Fruit fly (Drosophila melanogaster) whole organism, embryonic: ENCODE data around the gene CG43886.

Experiments
- CG11560 ChIP-seq: fragments of 200-800 bp; sonication (Bioruptor generic); IDR thresholded peaks from 3 replicates; pipeline ENCODE4 v1.3.6; 2022; ENCODE audit warnings: missing biosample characterization, missing genetic modification characterization
- CG13424 ChIP-seq: fragments of 200-800 bp; sonication (Bioruptor generic); optimal IDR thresholded peaks from 2 replicates; lab custom pipeline; 2019; ENCODE audit warnings: missing biosample characterization, mild to moderate bottlenecking, missing genetic modification characterization, moderate library complexity
- dmrt11E ChIP-seq: fragments of 200-800 bp; sonication (Bioruptor generic); optimal IDR thresholded peaks from 3 replicates; lab custom pipeline; 2018; ENCODE audit warnings: missing biosample characterization, mild to moderate bottlenecking, missing genetic modification characterization, moderate library complexity
- pan ChIP-seq, 4 experiments: fragments of >200 bp in 3 of 4; fragments of 200-800 bp in 1 of 4; sonication (Bioruptor generic) in 1 of 4; optimal IDR thresholded peaks in 3 of 4; IDR thresholded peaks in 1 of 4; 2 replicates each; pipeline versions ENCODE4 v1.3.6 to Lab custom; 2017 to 2022; ENCODE audit warnings: missing biosample characterization in 2 of 4, missing genetic modification characterization in 2 of 4, mixed read lengths in 1 of 4
- schlank ChIP-seq: fragments of 200-800 bp; sonication (Bioruptor generic); optimal IDR thresholded peaks from 2 replicates; lab custom pipeline; 2018; ENCODE audit warnings: missing biosample characterization, mild to moderate bottlenecking, missing genetic modification characterization

dm6 chr3L:8165436-8165835 lies 5.9 kb upstream of the CG43886 start, which contains the start of gene CG13675:
- no peak for TF ChIP-seq CG13424 (tag; lab: Kevin White, UChicago)
- no peak for TF ChIP-seq dmrt11E
- TF ChIP-seq CG11560 (tag; lab: Robert Waterston, UW) = no peak
- TF ChIP-seq pan (optimal IDR thresholded peaks at IDR 0.05; lab: Kevin White, UChicago) = no peak
- no peak for TF ChIP-seq pan (GFP tag; optimal IDR thresholded peaks at IDR 0.05 in 1 of 2, IDR thresholded peaks at IDR 0.05 in 1 of 2)
- TF ChIP-seq schlank (tag; lab: Kevin White, UChicago) = no peak
